Fruit fly (Drosophila melanogaster): ENCODE results near the gene Smn.

Smn gene

DNA sequence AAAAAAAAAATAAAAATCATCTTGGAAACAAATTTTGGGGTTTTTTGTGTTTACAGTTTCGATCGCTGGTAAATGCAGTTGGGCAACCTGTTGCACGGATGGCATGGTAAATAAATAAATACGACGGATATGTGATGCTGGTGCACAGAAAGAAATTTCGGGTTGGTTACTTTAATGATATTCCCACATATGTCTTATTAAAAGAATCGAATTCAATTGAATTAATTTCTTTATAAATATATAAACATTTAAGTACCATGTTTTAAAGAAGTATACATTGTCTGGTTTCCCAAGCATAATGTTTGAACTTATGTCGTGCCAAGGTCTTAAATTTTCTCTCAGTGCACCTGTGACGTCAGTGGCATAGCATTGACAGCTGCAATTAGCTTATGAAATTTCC, 13.9 kb downstream of the Smn start (continued):
- TF ChIP-seq CG4328 (GFP tag; optimal IDR thresholded peaks at IDR 0.05) (peak; percentile 56), sr (GFP tag; IDR thresholded peaks at IDR 0.05) (no peak), Fer3 (tag; optimal IDR thresholded peaks at IDR 0.05) (peak; percentile 45), CG14710 (tag; optimal IDR thresholded peaks at IDR 0.05) (peak; percentile 68), kah (GFP tag; optimal IDR thresholded peaks at IDR 0.05) (peak; percentile 98), chinmo (GFP tag; IDR thresholded peaks at IDR 0.05; ENCODE audit: partially characterized antibody) (no peak), twi (tag; optimal IDR thresholded peaks at IDR 0.05) (peak; percentile 47), lmd (GFP tag; IDR thresholded peaks at IDR 0.05) (peak; percentile 48; the same call in 1 of the 2 replicates), CG7839 (tag; optimal IDR thresholded peaks at IDR 0.05) (peak; percentile 73), YL-1 (GFP tag; optimal IDR thresholded peaks at IDR 0.05) (peak; percentile 8), jing (GFP tag; optimal IDR thresholded peaks at IDR 0.05) (peak; percentile 27), lab (GFP tag; optimal IDR thresholded peaks at IDR 0.05) (peak; percentile 56), CG1529 (GFP tag; optimal IDR thresholded peaks at IDR 0.05) (peak; percentile 65), hkb (optimal IDR thresholded peaks at IDR 0.05) (no peak), hkb (GFP tag; IDR thresholded peaks at IDR 0.05) (peak; percentile 75), CG9437 (GFP tag; optimal IDR thresholded peaks at IDR 0.05) (peak; percentile 53), slp2 (GFP tag; optimal IDR thresholded peaks at IDR 0.05) (no peak), crp (GFP tag; optimal IDR thresholded peaks at IDR 0.05) (no peak), CG17186 (GFP tag; optimal IDR thresholded peaks at IDR 0.05) (no peak), CG9215 (GFP tag; IDR thresholded peaks at IDR 0.05) (no peak), CG9797 (GFP tag; optimal IDR thresholded peaks at IDR 0.05) (no peak), Ravus (GFP tag; IDR thresholded peaks at IDR 0.05) (no peak), CG7928 (GFP tag; optimal IDR thresholded peaks at IDR 0.05) (no peak), bcd (GFP tag; optimal IDR thresholded peaks at IDR 0.05) (peak; percentile 46), kay (GFP tag; optimal IDR thresholded peaks at IDR 0.05) (no peak)

DNA sequence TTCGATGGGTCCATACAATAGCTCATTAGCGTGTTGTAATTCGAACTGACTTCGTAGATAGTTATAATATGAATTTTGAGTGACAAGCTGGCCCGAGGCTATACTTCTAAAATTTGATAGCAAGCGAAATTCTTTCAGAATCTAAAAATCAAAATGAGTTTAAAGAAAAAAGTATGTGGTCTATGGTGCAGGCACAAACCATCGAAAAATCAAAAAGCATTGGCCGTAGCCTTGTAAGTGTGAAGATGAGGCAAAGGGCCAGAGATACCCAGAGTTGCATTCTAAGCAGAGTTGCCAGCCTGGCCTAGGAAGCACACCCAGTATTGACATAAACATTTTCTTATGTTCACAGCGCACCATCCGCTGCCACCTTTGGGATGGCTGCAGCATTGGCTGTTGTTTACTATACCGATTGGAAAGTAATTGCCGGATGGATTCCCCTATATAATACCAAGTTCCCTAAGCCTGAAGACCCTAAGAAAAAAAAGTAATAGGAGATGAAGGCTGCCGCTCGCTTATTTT, 14.6 kb downstream of the Smn start, which contains the start of gene UQCR-6.4L:
TSS of gene UQCR-6.4L (plus strand) at position 51 of the 522 bp plus-strand sequence.
- TF ChIP-seq CG31224 (GFP tag; IDR thresholded peaks at IDR 0.05) (no peak), wek (GFP tag; optimal IDR thresholded peaks at IDR 0.05) (no peak), ewg (GFP tag; optimal IDR thresholded peaks at IDR 0.05) (no peak), CG11695 (GFP tag; IDR thresholded peaks at IDR 0.05) (no peak), CG6254 (GFP tag; optimal IDR thresholded peaks at IDR 0.05) (no peak), stwl (tag; optimal IDR thresholded peaks at IDR 0.05) (peak; percentile 97), CG8765 (GFP tag; IDR thresholded peaks at IDR 0.05) (no peak), CG6654 (GFP tag; optimal IDR thresholded peaks at IDR 0.05) (no peak), NfI (GFP tag; optimal IDR thresholded peaks at IDR 0.05) (no peak), luna (GFP tag; optimal IDR thresholded peaks at IDR 0.05) (no peak), Ravus (GFP tag; IDR thresholded peaks at IDR 0.05) (no peak), CG32532 (GFP tag; IDR thresholded peaks at IDR 0.05) (no peak), tx (GFP tag; optimal IDR thresholded peaks at IDR 0.05) (no peak), ro (GFP tag; IDR thresholded peaks at IDR 0.05) (no peak), ken (GFP tag; IDR thresholded peaks at IDR 0.05) (0 out of 3 replicates have a peak, but pooled peaks have one; percentile 10), Dbx (GFP tag; IDR thresholded peaks at IDR 0.05) (no peak), CG13123 (GFP tag; optimal IDR thresholded peaks at IDR 0.05) (no peak), amos (GFP tag; IDR thresholded peaks at IDR 0.05; ENCODE audit: partially characterized antibody) (peak; percentile 8; the same call in 1 of the 2 replicates), Taf1 (GFP tag; IDR thresholded peaks at IDR 0.05) (no peak), CG7928 (GFP tag; optimal IDR thresholded peaks at IDR 0.05) (no peak), CG6175 (GFP tag; IDR thresholded peaks at IDR 0.05) (no peak), CG34376 (GFP tag; optimal IDR thresholded peaks at IDR 0.05) (no peak), Deaf1 (tag; optimal IDR thresholded peaks at IDR 0.05) (no peak), ssp (GFP tag; IDR thresholded peaks at IDR 0.05) (no peak), vvl (GFP tag; IDR thresholded peaks at IDR 0.05) (no peak), CG2116 (GFP tag; optimal IDR thresholded peaks at IDR 0.05) (peak; percentile 64), ftz-f1 (GFP tag; optimal IDR thresholded peaks at IDR 0.05) (no peak), E2f2 (GFP tag; IDR thresholded peaks at IDR 0.05) (no peak), sens (GFP tag) (peak; percentile 65)

Data from whole organism, embryonic.